Worm (Caenorhabditis elegans): ENCODE measurements around the gene ndus-8.

The ndus-8 gene

DNA sequence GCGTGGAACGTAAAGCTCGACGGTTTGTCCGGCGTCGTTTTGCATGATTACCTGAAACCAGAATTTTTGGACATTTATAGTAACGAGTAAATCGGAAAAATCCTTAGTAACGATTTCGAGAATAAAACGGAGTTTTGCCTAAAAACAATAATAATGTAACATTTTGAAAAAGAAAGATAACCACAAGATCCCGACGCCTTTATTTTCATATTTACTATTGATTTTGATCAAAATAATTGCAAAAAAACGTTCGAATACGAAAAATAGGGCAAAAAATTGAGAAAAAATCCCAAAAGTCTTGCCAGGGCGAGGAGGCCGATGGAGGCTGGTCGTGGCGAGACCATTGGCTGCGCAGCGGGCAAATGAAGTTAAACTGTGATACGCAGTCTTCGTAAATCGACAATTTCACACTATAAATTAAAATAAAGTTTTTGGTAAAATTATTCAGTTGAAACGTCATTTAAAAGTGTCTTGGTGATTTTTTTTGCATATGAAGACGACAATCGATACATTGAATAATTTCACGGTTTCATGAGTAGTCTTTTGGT, 44.3 kb downstream of the ndus-8 start, which contains the start of gene rps-21:
Gene rps-21 (minus strand): TSS at position 51 of the 548 bp plus-strand sequence.
- TF ChIP-seq tbx-2 (tag; optimal IDR thresholded peaks at IDR 0.05) (peak; percentile 69), ceh-14 (tag; optimal IDR thresholded peaks at IDR 0.05) (peak; percentile 6), pax-1 (tag; optimal IDR thresholded peaks at IDR 0.05) (no peak), elt-2 (tag; optimal IDR thresholded peaks at IDR 0.05) (peak; percentile 21), lim-6 (tag; optimal IDR thresholded peaks at IDR 0.05) (no peak), sox-2 (GFP tag; IDR thresholded peaks at IDR 0.05) (no peak), lin-11 (tag; optimal IDR thresholded peaks at IDR 0.05) (no peak), ceh-31 (tag; optimal IDR thresholded peaks at IDR 0.05) (peak; percentile 71), ceh-48 (tag; optimal IDR thresholded peaks at IDR 0.05) (peak; percentile 19), ceh-34 (tag; optimal IDR thresholded peaks at IDR 0.05) (peak; percentile 47), unc-55 (GFP tag; optimal IDR thresholded peaks at IDR 0.05) (peak; percentile 32), Y22D7AL.16 (tag; optimal IDR thresholded peaks at IDR 0.05) (no peak), ceh-18 (tag; optimal IDR thresholded peaks at IDR 0.05) (peak; percentile 45), rnt-1 (tag; optimal IDR thresholded peaks at IDR 0.05) (peak; percentile 19), elt-4 (tag; optimal IDR thresholded peaks at IDR 0.05) (no peak), pha-2 (tag; optimal IDR thresholded peaks at IDR 0.05) (peak; percentile 20), ref-2 (tag; optimal IDR thresholded peaks at IDR 0.05) (peak; percentile 11), nfya-1 (tag; optimal IDR thresholded peaks at IDR 0.05) (peak; percentile 81), pag-3 (tag; optimal IDR thresholded peaks at IDR 0.05; ENCODE audit: borderline replicate concordance) (no peak), unc-86 (tag; optimal IDR thresholded peaks at IDR 0.05) (peak; percentile 22), unc-42 (tag; optimal IDR thresholded peaks at IDR 0.05) (peak; percentile 88)

DNA sequence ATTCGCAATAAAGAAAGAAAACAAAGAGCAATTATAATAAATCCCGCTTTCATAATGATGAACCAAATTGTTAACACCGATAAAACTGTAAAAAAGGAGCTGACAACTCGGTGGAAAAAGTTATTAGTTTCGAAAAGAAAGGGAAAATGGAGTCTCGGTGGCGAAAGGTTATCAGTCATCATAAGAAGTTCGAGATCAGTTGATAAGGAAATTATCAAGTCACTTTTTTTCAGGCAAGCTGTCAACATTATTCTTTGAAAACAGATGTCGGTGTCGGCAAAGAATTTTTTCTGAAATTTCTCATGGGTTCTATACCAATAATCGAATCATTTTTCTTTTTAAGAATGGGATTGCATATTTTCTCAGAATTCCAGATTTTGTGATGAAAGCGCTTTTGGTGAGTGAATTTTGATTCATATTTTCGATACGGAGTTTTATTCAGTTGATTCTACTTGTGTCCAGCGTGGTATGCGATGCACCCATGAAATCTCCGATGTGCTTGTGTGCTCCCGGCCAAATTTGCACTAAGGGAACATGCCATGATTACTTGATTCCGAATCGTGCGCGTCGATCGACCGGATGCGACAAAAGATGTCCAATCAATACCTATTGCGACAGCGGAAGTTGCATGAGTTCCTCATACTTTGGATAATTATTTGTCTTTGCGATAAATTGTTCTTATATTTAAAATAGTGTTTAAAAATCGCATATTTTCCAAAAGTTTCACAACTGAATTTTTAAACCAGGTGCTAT, 45.5 kb downstream of the ndus-8 start, which contains the start of the genes F37C12.21 and F37C12.10:
Gene F37C12.21 (plus strand): TSS at position 58 of the 753 bp plus-strand sequence.
Gene F37C12.10 (minus strand): TSS at position 85 of the 753 bp plus-strand sequence.
- TF ChIP-seq Y22D7AL.16 (tag; optimal IDR thresholded peaks at IDR 0.05) (no peak), elt-2 (tag; optimal IDR thresholded peaks at IDR 0.05) (peak; percentile 49)

DNA sequence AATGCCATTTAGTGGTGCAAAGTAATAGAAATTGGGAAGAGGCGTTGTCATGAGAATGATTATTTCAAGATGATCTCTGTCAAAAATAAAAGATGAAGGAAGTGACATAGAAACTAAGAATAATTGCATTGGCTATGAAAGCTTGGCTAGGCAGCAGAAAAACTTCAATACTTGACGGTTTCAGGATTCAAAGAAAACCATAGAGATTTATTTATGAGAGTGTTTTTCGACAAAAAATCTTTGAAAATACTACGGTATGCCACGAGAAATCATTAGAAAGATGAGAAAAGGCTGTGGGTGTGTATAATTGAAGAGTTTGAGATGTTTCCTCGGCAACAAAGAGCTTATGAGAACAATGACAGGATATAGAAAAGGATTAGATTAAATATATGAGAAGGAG, 48.5 kb downstream of the ndus-8 start, which contains the start of gene F37C12.14:
Gene F37C12.14 (minus strand): TSS at position 101 of the 400 bp plus-strand sequence.
- no peak for TF ChIP-seq ceh-6 (GFP tag; optimal IDR thresholded peaks at IDR 0.05)
- no peak for TF ChIP-seq hlh-8 (tag; optimal IDR thresholded peaks at IDR 0.05)
- TF ChIP-seq elt-4 (tag; optimal IDR thresholded peaks at IDR 0.05) = no peak
- TF ChIP-seq unc-3 (GFP tag; conservative IDR thresholded peaks at IDR 0.05) = no peak
- TF ChIP-seq unc-3 (tag; optimal IDR thresholded peaks at IDR 0.05) = no peak
- no peak for TF ChIP-seq pha-4 (tag; optimal IDR thresholded peaks at IDR 0.05)
- no peak for TF ChIP-seq ets-4 (tag; optimal IDR thresholded peaks at IDR 0.05)

- TF ChIP-seq ceh-2 (tag; optimal IDR thresholded peaks at IDR 0.05) (peak; percentile 51), gmeb-2 (tag; optimal IDR thresholded peaks at IDR 0.05) (no peak), ets-4 (tag; optimal IDR thresholded peaks at IDR 0.05) (peak; percentile 22), ref-2 (tag; optimal IDR thresholded peaks at IDR 0.05) (peak; percentile 47), fax-1 (tag; optimal IDR thresholded peaks at IDR 0.05) (no peak), unc-42 (tag; optimal IDR thresholded peaks at IDR 0.05) (peak; percentile 14), pag-3 (tag; optimal IDR thresholded peaks at IDR 0.05; ENCODE audit: borderline replicate concordance) (no peak), ceh-45 (GFP tag; IDR thresholded peaks at IDR 0.05) (no peak), ceh-31 (tag; optimal IDR thresholded peaks at IDR 0.05) (peak; percentile 66), sdc-2 (tag; optimal IDR thresholded peaks at IDR 0.05) (peak; percentile 2), zip-5 (tag; optimal IDR thresholded peaks at IDR 0.05) (peak; percentile 26), hlh-30 (tag; optimal IDR thresholded peaks at IDR 0.05; ENCODE audit: insufficient read depth) (no peak), nfya-1 (tag; optimal IDR thresholded peaks at IDR 0.05) (peak; percentile 27), tbx-2 (tag; optimal IDR thresholded peaks at IDR 0.05) (peak; percentile 57), C08G9.2 (tag; optimal IDR thresholded peaks at IDR 0.05) (peak; percentile 21)
Measured at ce11 chrIII:7184022-7184421, 50.0 kb downstream of the ndus-8 start, which contains the start of gene yju-2. Gene yju-2 (plus strand): TSS chrIII:7184336.

All from whole organism, late embryonic.